Fruit fly (Drosophila melanogaster) whole organism: ENCODE measurements around the gene Osi7.

Experiments used
- CG8478 ChIP-seq: fragments of >200 bp; optimal IDR thresholded peaks from 2 replicates; lab custom pipeline; 2018; ENCODE audit warnings: inconsistent platforms
- EcR ChIP-seq, 2 experiments: fragments of >200 bp; optimal IDR thresholded peaks; 2 replicates each; lab custom pipeline; 2017; ENCODE audit warnings: missing biosample characterization in 2 of 2, missing genetic modification characterization in 2 of 2, missing genetic modification reagents in 2 of 2
- pan ChIP-seq: fragments of >200 bp; optimal IDR thresholded peaks from 2 replicates; lab custom pipeline; 2017
- psq ChIP-seq: fragments of >200 bp; optimal IDR thresholded peaks from 2 replicates; lab custom pipeline; 2017

- TF ChIP-seq psq (lab: Kevin White, UChicago) (no peak), EcR (GFP tag; optimal IDR thresholded peaks at IDR 0.05; lab: Kevin White, UChicago) (no peak), CG8478 (lab: Kevin White, UChicago) (no peak), pan (lab: Kevin White, UChicago) (no peak)
Measured at dm6 chr3R:6244035-6244434, 4.8 kb upstream of the Osi7 start.
